Worm (Caenorhabditis elegans): ENCODE measurements around the gene Y57G11B.8.

Y57G11B.8 gene

ce11 chrIV:14620543-14620942, 42.0 kb upstream of the Y57G11B.8 start (continued):
- TF ChIP-seq Y105C5A.15 (GFP tag; IDR thresholded peaks at IDR 0.05) (no peak), ceh-62 (tag; optimal IDR thresholded peaks at IDR 0.05) (no peak), mdl-1 (tag; optimal IDR thresholded peaks at IDR 0.05) (peak; percentile 15 to 76), spr-3 (GFP tag; optimal IDR thresholded peaks at IDR 0.05) (no peak), sdz-12 (GFP tag; optimal IDR thresholded peaks at IDR 0.05) (no peak), pha-4 (GFP tag; IDR thresholded peaks at IDR 0.05) (no peak), pha-4 (tag; optimal IDR thresholded peaks at IDR 0.05) (peak; percentile 13), hlh-11 (tag; optimal IDR thresholded peaks at IDR 0.05) (peak; percentile 68), pqm-1 (tag; optimal IDR thresholded peaks at IDR 0.05) (peak; percentile 16), daf-12 (tag; optimal IDR thresholded peaks at IDR 0.05) (no peak), zip-11 (GFP tag; IDR thresholded peaks at IDR 0.05) (no peak), rbr-2 (tag; optimal IDR thresholded peaks at IDR 0.05) (peak; percentile 51), F37D6.2 (tag; optimal IDR thresholded peaks at IDR 0.05) (no peak), nhr-42 (GFP tag; IDR thresholded peaks at IDR 0.05) (no peak), lin-29 (GFP tag; IDR thresholded peaks at IDR 0.05) (no peak), mep-1 (tag; optimal IDR thresholded peaks at IDR 0.05) (peak; percentile 51), arid-1 (GFP tag; conservative IDR thresholded peaks at IDR 0.05) (no peak), ztf-11 (tag; optimal IDR thresholded peaks at IDR 0.05) (no peak), egl-43 (GFP tag; IDR thresholded peaks at IDR 0.05) (peak; percentile 49; the same call in 1 of the 2 replicates), Y75B8A.6 (GFP tag; IDR thresholded peaks at IDR 0.05) (no peak), nhr-10 (tag; optimal IDR thresholded peaks at IDR 0.05) (no peak), ceh-82 (tag; optimal IDR thresholded peaks at IDR 0.05) (no peak), madf-9 (GFP tag; conservative IDR thresholded peaks at IDR 0.05) (no peak), unc-130 (GFP tag; optimal IDR thresholded peaks at IDR 0.05) (no peak), duxl-1 (tag; optimal IDR thresholded peaks at IDR 0.05; ENCODE audit: poor library complexity) (no peak), zag-1 (tag; optimal IDR thresholded peaks at IDR 0.05) (no peak), mxl-3 (GFP tag; optimal IDR thresholded peaks at IDR 0.05) (peak; percentile 37), cey-2 (tag; optimal IDR thresholded peaks at IDR 0.05; ENCODE audit: borderline replicate concordance, insufficient read depth) (no peak), nhr-41 (GFP tag; IDR thresholded peaks at IDR 0.05) (no peak), ceh-20 (GFP tag; IDR thresholded peaks at IDR 0.05) (no peak), php-3 (GFP tag; IDR thresholded peaks at IDR 0.05) (no peak), aha-1 (tag) (peak; percentile 87), T20F7.1 (GFP tag; optimal IDR thresholded peaks at IDR 0.05) (no peak), hmg-1.1 (GFP tag; IDR thresholded peaks at IDR 0.05) (peak; percentile 68), ZK546.5 (tag; optimal IDR thresholded peaks at IDR 0.05) (no peak), lin-39 (tag; optimal IDR thresholded peaks at IDR 0.05) (no peak), Y5F2A.4 (GFP tag; optimal IDR thresholded peaks at IDR 0.05) (no peak), gei-8 (GFP tag; optimal IDR thresholded peaks at IDR 0.05) (no peak), nhr-76 (tag; optimal IDR thresholded peaks at IDR 0.05) (no peak), nhr-28 (tag; optimal IDR thresholded peaks at IDR 0.05) (peak; percentile 56), zfp-2 (tag; optimal IDR thresholded peaks at IDR 0.05) (no peak), nhr-6 (tag; optimal IDR thresholded peaks at IDR 0.05) (peak; percentile 11), D1046.2 (GFP tag; IDR thresholded peaks at IDR 0.05) (no peak), ces-1 (GFP tag; optimal IDR thresholded peaks at IDR 0.05) (no peak), nhr-25 (tag; optimal IDR thresholded peaks at IDR 0.05; ENCODE audit: borderline replicate concordance, insufficient read depth) (no peak), daf-19 (GFP tag; conservative IDR thresholded peaks at IDR 0.05) (no peak), fos-1 (tag; optimal IDR thresholded peaks at IDR 0.05) (no peak), spr-1 (tag; optimal IDR thresholded peaks at IDR 0.05) (no peak), dmd-9 (GFP tag; IDR thresholded peaks at IDR 0.05) (no peak), nhr-237 (tag; optimal IDR thresholded peaks at IDR 0.05) (no peak), lin-15B (tag; optimal IDR thresholded peaks at IDR 0.05) (no peak), ZK337.2 (GFP tag; IDR thresholded peaks at IDR 0.05) (no peak), Y48G9A.11 (GFP tag; IDR thresholded peaks at IDR 0.05) (no peak)

All from whole organism, L4 larva.